Worm (Caenorhabditis elegans) whole organism, late embryonic: ENCODE results near the gene F56D6.8.
"Not testable (repeated sequence)": the region's sequence is repeated elsewhere in the genome, so short reads cannot be mapped to it uniquely, and the experiment has no call there.

Source experiments
- C08G9.2 ChIP-seq: sonication (generic microtip); optimal IDR thresholded peaks from 2 replicates; lab custom pipeline; 2016; ENCODE audit warnings: mild to moderate bottlenecking, missing genetic modification characterization, moderate library complexity, missing compliant biosample characterization
- C38D4.7 ChIP-seq: fragments of 200-800 bp; sonication (Bioruptor generic); optimal IDR thresholded peaks from 2 replicates; lab custom pipeline; 2018; ENCODE audit warnings: mild to moderate bottlenecking, missing genetic modification characterization, moderate library complexity, missing compliant biosample characterization
- F13H6.1 ChIP-seq: sonication (generic microtip); optimal IDR thresholded peaks from 2 replicates; lab custom pipeline; 2016; ENCODE audit warnings: missing genetic modification characterization, missing compliant biosample characterization
- K02D7.2 ChIP-seq: sonication (generic microtip); optimal IDR thresholded peaks from 2 replicates; lab custom pipeline; 2017; ENCODE audit warnings: mild to moderate bottlenecking, missing genetic modification characterization, missing compliant biosample characterization
- K09A11.1 ChIP-seq: sonication (generic microtip); optimal IDR thresholded peaks from 2 replicates; lab custom pipeline; 2017; ENCODE audit warnings: antibody characterized with exemption, mild to moderate bottlenecking, missing genetic modification characterization, missing compliant biosample characterization; ENCODE audit not compliant: insufficient read depth
- ahr-1 ChIP-seq: sonication (generic microtip); optimal IDR thresholded peaks from 2 replicates; lab custom pipeline; 2016; ENCODE audit warnings: missing genetic modification characterization, missing compliant biosample characterization
- ama-1 ChIP-seq: fragments of 150-350 bp; optimal IDR thresholded peaks from 2 replicates; lab custom pipeline; 2014
- ceh-14 ChIP-seq: sonication (generic microtip); optimal IDR thresholded peaks from 2 replicates; lab custom pipeline; 2016; ENCODE audit warnings: missing genotype, missing genetic modification characterization, missing compliant biosample characterization
- ceh-18 ChIP-seq: sonication (generic microtip); optimal IDR thresholded peaks from 2 replicates; lab custom pipeline; 2016; ENCODE audit warnings: missing genetic modification characterization, missing compliant biosample characterization
- ceh-19 ChIP-seq: fragments of 200-800 bp; sonication (Bioruptor generic); optimal IDR thresholded peaks from 2 replicates; lab custom pipeline; 2018; ENCODE audit warnings: mild to moderate bottlenecking, missing genetic modification characterization, missing compliant biosample characterization
- ceh-2 ChIP-seq: sonication (generic microtip); optimal IDR thresholded peaks from 2 replicates; lab custom pipeline; 2016; ENCODE audit warnings: missing genotype, missing genetic modification characterization, missing compliant biosample characterization
- ceh-24 ChIP-seq: sonication (generic microtip); optimal IDR thresholded peaks from 2 replicates; lab custom pipeline; 2016; ENCODE audit warnings: mild to moderate bottlenecking, missing genetic modification characterization, missing compliant biosample characterization
- ceh-34 ChIP-seq: sonication (generic microtip); optimal IDR thresholded peaks from 2 replicates; lab custom pipeline; 2016; ENCODE audit warnings: mild to moderate bottlenecking, missing genetic modification characterization, missing compliant biosample characterization
- ceh-48 ChIP-seq: sonication (generic microtip); optimal IDR thresholded peaks from 2 replicates; lab custom pipeline; 2016; ENCODE audit warnings: missing genetic modification characterization, inconsistent platforms, missing compliant biosample characterization
- ceh-9 ChIP-seq: sonication (generic microtip); optimal IDR thresholded peaks from 2 replicates; lab custom pipeline; 2016; ENCODE audit warnings: mild to moderate bottlenecking, missing genetic modification characterization, inconsistent platforms, missing compliant biosample characterization
- che-1 ChIP-seq: sonication (generic microtip); optimal IDR thresholded peaks from 2 replicates; lab custom pipeline; 2016; ENCODE audit warnings: mild to moderate bottlenecking, missing genetic modification characterization, missing compliant biosample characterization
- dmd-4 ChIP-seq: sonication (generic microtip); optimal IDR thresholded peaks from 2 replicates; lab custom pipeline; 2016; ENCODE audit warnings: borderline replicate concordance, missing genetic modification characterization, missing compliant biosample characterization
- dve-1 ChIP-seq: sonication (generic microtip); optimal IDR thresholded peaks from 2 replicates; lab custom pipeline; 2017; ENCODE audit warnings: antibody characterized with exemption, mild to moderate bottlenecking, missing genetic modification characterization, missing compliant biosample characterization
- elt-4 ChIP-seq: sonication (generic microtip); optimal IDR thresholded peaks from 2 replicates; lab custom pipeline; 2016; ENCODE audit warnings: missing genetic modification characterization, missing compliant biosample characterization
- ets-4 ChIP-seq: sonication (generic microtip); optimal IDR thresholded peaks from 2 replicates; lab custom pipeline; 2016; ENCODE audit warnings: missing genetic modification characterization, missing compliant biosample characterization
- fkh-10 ChIP-seq: fragments of 150-350 bp; optimal IDR thresholded peaks from 2 replicates; lab custom pipeline; 2014; ENCODE audit warnings: missing biosample characterization, missing genetic modification reagents, missing genetic modification characterization
- gmeb-2 ChIP-seq: sonication (generic microtip); optimal IDR thresholded peaks from 2 replicates; lab custom pipeline; 2016; ENCODE audit warnings: missing genetic modification characterization, inconsistent platforms, missing compliant biosample characterization
- hlh-15 ChIP-seq: sonication (generic microtip); optimal IDR thresholded peaks from 2 replicates; lab custom pipeline; 2016; ENCODE audit warnings: missing genetic modification characterization, missing compliant biosample characterization
- hlh-30 ChIP-seq: sonication (generic microtip); optimal IDR thresholded peaks from 2 replicates; lab custom pipeline; 2017; ENCODE audit warnings: antibody characterized with exemption, missing genetic modification characterization, missing compliant biosample characterization; ENCODE audit not compliant: insufficient read depth
- hlh-8 ChIP-seq: sonication (generic microtip); optimal IDR thresholded peaks from 2 replicates; lab custom pipeline; 2016; ENCODE audit warnings: missing genotype, missing genetic modification characterization, missing compliant biosample characterization
- lim-6 ChIP-seq: sonication (generic microtip); optimal IDR thresholded peaks from 2 replicates; lab custom pipeline; 2016; ENCODE audit warnings: missing genetic modification characterization, missing compliant biosample characterization
- nhr-11 ChIP-seq: fragments of 150-350 bp; optimal IDR thresholded peaks from 2 replicates; lab custom pipeline; 2014; ENCODE audit warnings: missing biosample characterization, missing genetic modification characterization
- pha-2 ChIP-seq: sonication (generic microtip); optimal IDR thresholded peaks from 2 replicates; lab custom pipeline; 2017; ENCODE audit warnings: mild to moderate bottlenecking, missing genetic modification characterization, missing compliant biosample characterization
- pha-4 ChIP-seq: fragments of 150-350 bp; optimal IDR thresholded peaks from 2 replicates; lab custom pipeline; 2018; ENCODE audit warnings: missing biosample characterization, missing genetic modification reagents, missing genetic modification characterization
- pros-1 ChIP-seq: fragments of 150-350 bp; optimal IDR thresholded peaks from 2 replicates; lab custom pipeline; 2014; ENCODE audit warnings: missing biosample characterization, missing genetic modification reagents, missing genetic modification characterization
- syd-9 ChIP-seq: sonication (generic microtip); optimal IDR thresholded peaks from 2 replicates; lab custom pipeline; 2016; ENCODE audit warnings: mild to moderate bottlenecking, missing genetic modification characterization, moderate library complexity, missing compliant biosample characterization
- ttx-3 ChIP-seq: sonication (generic microtip); optimal IDR thresholded peaks from 2 replicates; lab custom pipeline; 2016; ENCODE audit warnings: missing genetic modification reagents, missing genetic modification characterization, missing compliant biosample characterization
- unc-42 ChIP-seq: sonication (generic microtip); optimal IDR thresholded peaks from 2 replicates; lab custom pipeline; 2016; ENCODE audit warnings: missing genotype, missing genetic modification characterization, missing compliant biosample characterization

The F56D6.8 gene

ce11 chrIV:3894004-3894480, at the start of gene F56D6.8:
Gene F56D6.8 (minus strand): TSS chrIV:3894430.
- TF ChIP-seq ttx-3 (tag; lab: Kevin White, UChicago): no peak
- no peak for TF ChIP-seq C08G9.2
- no peak for TF ChIP-seq ceh-24 (tag; lab: Kevin White, UChicago)
- TF ChIP-seq dmd-4 (tag; lab: Kevin White, UChicago): no peak

- TF ChIP-seq pha-2 (tag; lab: Kevin White, UChicago) (no peak), hlh-30 (no peak), elt-4 (tag; lab: Kevin White, UChicago) (no peak), hlh-15 (tag; lab: Kevin White, UChicago) (no peak), syd-9 (tag; lab: Kevin White, UChicago) (no peak), hlh-8 (tag; lab: Kevin White, UChicago) (no peak), C08G9.2 (no peak), ceh-18 (no peak), ceh-34 (tag; lab: Kevin White, UChicago) (no peak), ets-4 (tag; lab: Kevin White, UChicago) (no peak), dve-1 (tag; lab: Kevin White, UChicago) (no peak), ceh-19 (GFP tag; lab: Kevin White, UChicago) (no peak)
Observed at ce11 chrIV:3943003-3943402, 48.8 kb upstream of the F56D6.8 start, which contains the start of gene Y46C8AL.11. Gene Y46C8AL.11 (plus strand): TSS chrIV:3943303.

- TF ChIP-seq ttx-3 (tag; lab: Kevin White, UChicago) (no peak), lim-6 (tag; lab: Kevin White, UChicago) (no peak), gmeb-2 (tag; lab: Kevin White, UChicago) (no peak), elt-4 (tag; lab: Kevin White, UChicago) (no peak), dve-1 (tag; lab: Kevin White, UChicago) (no peak), K02D7.2 (no peak), F13H6.1 (tag; lab: Kevin White, UChicago) (no peak), ama-1 (lab: Kevin White, UChicago) (no peak), ceh-9 (no peak), pros-1 (no peak), ceh-24 (tag; lab: Kevin White, UChicago) (no peak), ceh-34 (tag; lab: Kevin White, UChicago) (no peak), hlh-15 (tag; lab: Kevin White, UChicago) (no peak)
- TF ChIP-seq, all 69 proteins: peak for 0
Observed at ce11 chrIV:3941658-3942328, 47.6 kb upstream of the F56D6.8 start, which contains the start of gene clec-174. Gene clec-174 (minus strand): TSS chrIV:3941708.

- TF ChIP-seq dmd-4 (tag; lab: Kevin White, UChicago) (no peak), F13H6.1 (tag; lab: Kevin White, UChicago) (no peak), ahr-1 (tag; lab: Kevin White, UChicago) (no peak), C38D4.7 (no peak), ceh-14 (tag; lab: Kevin White, UChicago) (no peak), pha-4 (tag; lab: Kevin White, UChicago) (no peak), ceh-2 (no peak), ceh-48 (tag; lab: Kevin White, UChicago) (no peak), lim-6 (tag; lab: Kevin White, UChicago) (no peak), unc-42 (tag; lab: Kevin White, UChicago) (no peak), fkh-10 (GFP tag; lab: Kevin White, UChicago) (no peak), ceh-24 (tag; lab: Kevin White, UChicago) (no peak), hlh-8 (tag; lab: Kevin White, UChicago) (no peak), ttx-3 (tag; lab: Kevin White, UChicago) (no peak), ceh-9 (no peak), nhr-11 (tag; lab: Kevin White, UChicago) (no peak)
Observed at ce11 chrIV:3937097-3937496, 42.9 kb upstream of the F56D6.8 start, which contains the start of gene clec-71. Gene clec-71 (plus strand): TSS chrIV:3937458.

ce11 chrIV:3932408-3932807, 38.2 kb upstream of the F56D6.8 start, which contains the start of gene clec-70:
Gene clec-70 (plus strand): TSS chrIV:3932708.
- TF ChIP-seq K09A11.1 (tag; lab: Kevin White, UChicago); hlh-30; che-1 (tag; lab: Kevin White, UChicago): not testable (repeated sequence)
- TF ChIP-seq, all 69 proteins: peak for 0; not testable (repeated sequence) for 69
